Fruit fly (Drosophila melanogaster): ENCODE data around the gene TotC.

- TF ChIP-seq CG1620 (GFP tag; optimal IDR thresholded peaks at IDR 0.05), result peak; percentile 69
- no peak for TF ChIP-seq Clk (GFP tag; optimal IDR thresholded peaks at IDR 0.05)
- TF ChIP-seq pad (GFP tag; optimal IDR thresholded peaks at IDR 0.05), result no peak
- no peak for TF ChIP-seq tj (GFP tag; optimal IDR thresholded peaks at IDR 0.05)
- no peak for TF ChIP-seq CG14711 (tag; optimal IDR thresholded peaks at IDR 0.05)
Observed at dm6 chr3R:20830153-20830695, 42.6 kb upstream of the TotC start, which contains the start of gene Adss.

Data from whole organism, adult.